Worm (Caenorhabditis elegans) whole organism, young adult: ENCODE measurements around the gene Y113G7A.13.

Experiments
- F23B12.7 ChIP-seq: sonication (generic microtip); optimal IDR thresholded peaks from 2 replicates; lab custom pipeline; 2017; ENCODE audit warnings: missing genetic modification characterization, mild to moderate bottlenecking, missing compliant biosample characterization, antibody characterized with exemption, moderate library complexity; ENCODE audit not compliant: insufficient read depth
- F33H1.4 ChIP-seq: fragments of 200-800 bp; sonication (Bioruptor generic); IDR thresholded peaks from 2 replicates; pipeline ENCODE4 v1.3.6; 2022; ENCODE audit warnings: missing genetic modification reagents, missing genetic modification characterization, missing compliant biosample characterization
- K12H6.12 ChIP-seq: fragments of 200-800 bp; sonication (Bioruptor generic); optimal IDR thresholded peaks from 2 replicates; lab custom pipeline; 2018; ENCODE audit warnings: mild to moderate bottlenecking, missing genetic modification characterization, missing compliant biosample characterization
- Y53G8AR.9 ChIP-seq: fragments of 200-800 bp; sonication (Bioruptor generic); conservative IDR thresholded peaks from 2 replicates; pipeline ENCODE4 v1.3.6; 2022; ENCODE audit warnings: missing genetic modification reagents, missing genetic modification characterization, missing compliant biosample characterization
- Y56A3A.18 ChIP-seq: fragments of 200-800 bp; sonication (Bioruptor generic); IDR thresholded peaks from 2 replicates; pipeline ENCODE4 v1.3.6; 2022; ENCODE audit warnings: missing genetic modification reagents, missing genetic modification characterization, missing compliant biosample characterization
- Y79H2A.3 ChIP-seq: fragments of 200-800 bp; sonication (Bioruptor generic); conservative IDR thresholded peaks from 2 replicates; pipeline ENCODE4 v1.3.6; 2022; ENCODE audit warnings: missing genetic modification reagents, missing genetic modification characterization, missing compliant biosample characterization
- akir-1 ChIP-seq: fragments of 200-800 bp; sonication (Bioruptor generic); optimal IDR thresholded peaks from 2 replicates; lab custom pipeline; 2018; ENCODE audit warnings: mild to moderate bottlenecking, missing genetic modification characterization, moderate library complexity, missing compliant biosample characterization
- ama-1 ChIP-seq, 3 experiments: fragments of 150-350 bp in 1 of 3; sonication (generic microtip) in 2 of 3; optimal IDR thresholded peaks; 2 replicates each; lab custom pipeline; 2014 to 2018; ENCODE audit warnings: missing biosample characterization in 2 of 3, missing genetic modification characterization in 2 of 3, missing genetic modification reagents in 2 of 3
- aptf-3 ChIP-seq: fragments of 200-800 bp; sonication (Bioruptor generic); IDR thresholded peaks from 2 replicates; pipeline ENCODE4 v1.3.6; 2022; ENCODE audit warnings: missing genetic modification characterization, missing compliant biosample characterization
- attf-5 ChIP-seq: fragments of 200-800 bp; sonication (Bioruptor generic); optimal IDR thresholded peaks from 2 replicates; lab custom pipeline; 2018; ENCODE audit warnings: mild to moderate bottlenecking, missing genetic modification characterization, missing compliant biosample characterization
- bed-2 ChIP-seq: fragments of 200-800 bp; sonication (Bioruptor generic); IDR thresholded peaks from 2 replicates; pipeline ENCODE4 v1.3.6; 2022; ENCODE audit warnings: missing genetic modification reagents, missing genetic modification characterization, missing compliant biosample characterization
- cebp-1 ChIP-seq, 2 experiments: fragments of 200-800 bp in 1 of 2; sonication (Bioruptor generic) in 1 of 2; sonication (generic microtip) in 1 of 2; IDR thresholded peaks in 1 of 2; optimal IDR thresholded peaks in 1 of 2; 2 replicates each; pipeline versions ENCODE4 v1.3.6 to Lab custom; 2017 to 2022; ENCODE audit warnings: missing compliant biosample characterization in 2 of 2, missing genetic modification characterization in 2 of 2, mild to moderate bottlenecking in 1 of 2, missing genetic modification reagents in 1 of 2, moderate library complexity in 1 of 2
- ceh-91 ChIP-seq: fragments of 200-800 bp; sonication (Bioruptor generic); IDR thresholded peaks from 2 replicates; pipeline ENCODE4 v1.3.6; 2022; ENCODE audit warnings: missing genetic modification reagents, missing genetic modification characterization, missing compliant biosample characterization
- chd-7 ChIP-seq: sonication (generic microtip); optimal IDR thresholded peaks from 2 replicates; lab custom pipeline; 2016; ENCODE audit warnings: mild to moderate bottlenecking, missing genetic modification characterization, moderate library complexity, missing compliant biosample characterization
- dpff-1 ChIP-seq: sonication (generic microtip); optimal IDR thresholded peaks from 2 replicates; lab custom pipeline; 2017; ENCODE audit warnings: mild to moderate bottlenecking, missing genetic modification characterization, missing compliant biosample characterization
- efl-1 ChIP-seq: fragments of 150-350 bp; optimal IDR thresholded peaks from 2 replicates; lab custom pipeline; 2014; ENCODE audit warnings: missing biosample characterization, missing genetic modification reagents, missing genetic modification characterization
- fkh-3 ChIP-seq: sonication (generic microtip); optimal IDR thresholded peaks from 2 replicates; lab custom pipeline; 2016; ENCODE audit warnings: mild to moderate bottlenecking, missing genetic modification characterization, missing compliant biosample characterization
- gei-17 ChIP-seq: fragments of 200-800 bp; sonication (Bioruptor generic); optimal IDR thresholded peaks from 2 replicates; lab custom pipeline; 2018; ENCODE audit warnings: mild to moderate bottlenecking, missing genetic modification characterization, missing compliant biosample characterization
- him-1 ChIP-seq: sonication (generic microtip); optimal IDR thresholded peaks from 2 replicates; lab custom pipeline; 2016; ENCODE audit warnings: missing genotype, missing genetic modification reagents, missing genetic modification characterization, missing compliant biosample characterization
- hmg-1.2 ChIP-seq: fragments of 200-800 bp; sonication (Bioruptor generic); IDR thresholded peaks from 2 replicates; pipeline ENCODE4 v1.3.6; 2022; ENCODE audit warnings: missing genetic modification reagents, missing genetic modification characterization, missing compliant biosample characterization
- hsf-1 ChIP-seq: fragments of 200-800 bp; sonication (Bioruptor generic); IDR thresholded peaks from 2 replicates; pipeline ENCODE4 v1.3.6; 2022; ENCODE audit warnings: missing genetic modification reagents, missing genetic modification characterization, missing compliant biosample characterization
- let-607 ChIP-seq, 2 experiments: fragments of 200-800 bp in 1 of 2; sonication (Bioruptor generic) in 1 of 2; sonication (generic microtip) in 1 of 2; optimal IDR thresholded peaks; 2 replicates each; lab custom pipeline; 2016 to 2018; ENCODE audit warnings: mild to moderate bottlenecking in 2 of 2, missing compliant biosample characterization in 2 of 2, missing genetic modification characterization in 2 of 2, moderate library complexity in 2 of 2, missing genotype in 1 of 2
- lin-35 ChIP-seq, 3 experiments: fragments of 150-350 bp in 2 of 3; sonication (generic microtip) in 1 of 3; optimal IDR thresholded peaks; 2 replicates each; lab custom pipeline; 2014 to 2018; ENCODE audit warnings: missing biosample characterization in 3 of 3, missing genetic modification characterization in 3 of 3, missing genetic modification reagents in 3 of 3
- lsl-1 ChIP-seq: fragments of 200-800 bp; sonication (Bioruptor generic); optimal IDR thresholded peaks from 2 replicates; lab custom pipeline; 2018; ENCODE audit warnings: mild to moderate bottlenecking, missing genetic modification characterization, moderate library complexity, missing compliant biosample characterization
- madf-3 ChIP-seq: fragments of 200-800 bp; sonication (Bioruptor generic); IDR thresholded peaks from 2 replicates; pipeline ENCODE4 v1.3.6; 2022; ENCODE audit warnings: missing genetic modification reagents, missing genetic modification characterization, missing compliant biosample characterization
- madf-6 ChIP-seq: fragments of 200-800 bp; sonication (Bioruptor generic); IDR thresholded peaks from 2 replicates; pipeline ENCODE4 v1.3.6; 2022; ENCODE audit warnings: missing genetic modification reagents, missing genetic modification characterization, missing compliant biosample characterization
- mel-28 ChIP-seq: sonication (generic microtip); optimal IDR thresholded peaks from 2 replicates; lab custom pipeline; 2016; ENCODE audit warnings: borderline replicate concordance, mild to moderate bottlenecking, missing genetic modification characterization, missing compliant biosample characterization
- nhr-27 ChIP-seq: fragments of 200-800 bp; sonication (Bioruptor generic); optimal IDR thresholded peaks from 2 replicates; lab custom pipeline; 2018; ENCODE audit warnings: mild to moderate bottlenecking, missing genetic modification characterization, moderate library complexity, missing compliant biosample characterization
- nhr-80 ChIP-seq: sonication (generic microtip); optimal IDR thresholded peaks from 2 replicates; lab custom pipeline; 2016; ENCODE audit warnings: missing genetic modification characterization, missing compliant biosample characterization
- rcor-1 ChIP-seq: fragments of 200-800 bp; sonication (Bioruptor generic); IDR thresholded peaks from 2 replicates; pipeline ENCODE4 v1.3.6; 2022; ENCODE audit warnings: missing genetic modification reagents, missing genetic modification characterization, missing compliant biosample characterization
- rec-8 ChIP-seq, 2 experiments: sonication (generic microtip); optimal IDR thresholded peaks; 2 replicates each; lab custom pipeline; 2016; ENCODE audit warnings: mild to moderate bottlenecking in 2 of 2, missing genetic modification characterization in 2 of 2, missing genetic modification reagents in 2 of 2, missing genotype in 2 of 2, missing biosample characterization in 1 of 2, missing compliant biosample characterization in 1 of 2, moderate library complexity in 1 of 2
- repo-1 ChIP-seq: sonication (generic microtip); optimal IDR thresholded peaks from 2 replicates; lab custom pipeline; 2017; ENCODE audit warnings: mild to moderate bottlenecking, missing genetic modification characterization, missing compliant biosample characterization
- rpc-1 ChIP-seq, 2 experiments: fragments of 150-350 bp in 1 of 2; sonication (generic microtip) in 1 of 2; optimal IDR thresholded peaks; 2 replicates each; lab custom pipeline; 2014 to 2018; ENCODE audit warnings: missing biosample characterization in 1 of 2, missing genetic modification characterization in 1 of 2, missing genetic modification reagents in 1 of 2, missing genotype in 1 of 2
- tbp1 ChIP-seq: fragments of 200-800 bp; sonication (Bioruptor generic); optimal IDR thresholded peaks from 2 replicates; lab custom pipeline; 2018; ENCODE audit warnings: mild to moderate bottlenecking, missing genetic modification characterization, missing compliant biosample characterization
- unc-62 ChIP-seq: fragments of 150-350 bp; optimal IDR thresholded peaks from 2 replicates; lab custom pipeline; 2014; ENCODE audit warnings: missing biosample characterization, missing genetic modification reagents, missing genetic modification characterization
- ztf-18 ChIP-seq: sonication (generic microtip); optimal IDR thresholded peaks from 2 replicates; lab custom pipeline; 2016; ENCODE audit warnings: missing genotype, mild to moderate bottlenecking, missing genetic modification characterization, missing compliant biosample characterization
- ztf-26 ChIP-seq: sonication (generic microtip); optimal IDR thresholded peaks from 2 replicates; lab custom pipeline; 2017; ENCODE audit warnings: missing genetic modification characterization, missing compliant biosample characterization
- ztf-3 ChIP-seq: fragments of 200-800 bp; sonication (Bioruptor generic); optimal IDR thresholded peaks from 2 replicates; lab custom pipeline; 2018; ENCODE audit warnings: mild to moderate bottlenecking, missing genetic modification characterization, missing compliant biosample characterization

Gene Y113G7A.13

DNA sequence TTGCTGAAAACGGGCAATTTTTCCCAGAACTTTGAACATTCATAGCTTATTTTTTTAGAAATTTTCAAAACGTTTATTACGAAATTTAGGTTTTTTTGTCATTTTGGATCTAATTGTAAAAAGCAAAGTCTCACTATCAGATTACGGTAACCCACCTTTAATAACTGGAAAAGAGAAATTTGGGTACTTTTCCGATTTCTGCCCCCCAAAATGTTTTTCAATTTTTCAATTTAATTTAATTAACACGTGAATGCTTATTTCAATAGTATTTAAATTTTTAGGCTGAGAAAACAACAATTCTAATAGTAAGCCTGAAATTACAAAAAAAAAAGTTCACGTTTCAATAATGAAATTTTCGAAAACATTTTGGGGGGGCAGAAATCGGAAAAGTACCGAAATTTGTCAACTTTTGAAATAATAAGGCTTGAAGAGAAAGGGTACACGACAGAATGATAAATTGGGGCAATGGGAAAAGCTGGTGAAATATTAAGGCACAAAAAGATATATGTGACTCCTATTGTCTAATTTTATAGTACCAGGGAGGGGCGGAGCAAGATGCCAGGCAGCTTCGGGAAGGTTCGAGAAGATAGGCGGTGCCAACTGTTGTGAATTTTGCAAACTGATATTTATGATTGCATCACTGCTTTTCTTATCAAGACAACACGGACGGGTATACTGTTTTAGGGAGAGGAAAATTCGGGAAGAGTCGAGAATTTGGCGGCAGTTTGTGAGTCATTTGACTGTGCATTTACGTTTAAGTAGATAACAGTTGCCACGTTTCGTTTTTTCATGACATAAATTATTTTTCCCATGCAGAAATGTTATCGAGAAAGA lies 16.3 kb downstream of the Y113G7A.13 start, which contains the start of gene F19B2.5 (continued):
- TF ChIP-seq dpff-1 (tag; lab: Kevin White, UChicago) (peak; percentile 47), repo-1 (tag; lab: Kevin White, UChicago) (peak; percentile 0), hsf-1 (peak; percentile 97), F23B12.7 (tag; lab: Kevin White, UChicago) (no peak), attf-5 (GFP tag; lab: Kevin White, UChicago) (no peak), madf-3 (GFP tag; lab: Robert Waterston, UW) (no peak), ztf-3 (peak; percentile 68), rpc-1 (optimal IDR thresholded peaks at IDR 0.05; lab: Kevin White, UChicago) (peak; percentile 52), rpc-1 (tag; optimal IDR thresholded peaks at IDR 0.05; lab: Kevin White, UChicago) (no peak), chd-7 (tag; lab: Kevin White, UChicago) (peak; percentile 80), tbp1 (GFP tag; lab: Kevin White, UChicago) (peak; percentile 34), efl-1 (no peak), Y53G8AR.9 (GFP tag; lab: Robert Waterston, UW) (no peak), gei-17 (GFP tag; lab: Kevin White, UChicago) (peak; percentile 51), ztf-18 (tag; lab: Kevin White, UChicago) (peak; percentile 7), aptf-3 (GFP tag; lab: Robert Waterston, UW) (no peak), lin-35 (GFP tag; optimal IDR thresholded peaks at IDR 0.05; lab: Kevin White, UChicago) (no peak), unc-62 (GFP tag; lab: Kevin White, UChicago) (peak; percentile 61), nhr-27 (tag; lab: Kevin White, UChicago) (no peak), K12H6.12 (tag; lab: Kevin White, UChicago) (no peak), Y56A3A.18 (GFP tag; lab: Robert Waterston, UW) (no peak), fkh-3 (tag; lab: Kevin White, UChicago) (no peak), nhr-80 (tag; lab: Kevin White, UChicago) (peak; percentile 44), akir-1 (peak; percentile 51), lsl-1 (GFP tag; lab: Kevin White, UChicago) (peak; percentile 16), Y79H2A.3 (GFP tag; lab: Robert Waterston, UW) (no peak), ama-1 (optimal IDR thresholded peaks at IDR 0.05; lab: Kevin White, UChicago) (peak; percentile 71), ama-1 (GFP tag; optimal IDR thresholded peaks at IDR 0.05; lab: Kevin White, UChicago) (no peak)

DNA sequence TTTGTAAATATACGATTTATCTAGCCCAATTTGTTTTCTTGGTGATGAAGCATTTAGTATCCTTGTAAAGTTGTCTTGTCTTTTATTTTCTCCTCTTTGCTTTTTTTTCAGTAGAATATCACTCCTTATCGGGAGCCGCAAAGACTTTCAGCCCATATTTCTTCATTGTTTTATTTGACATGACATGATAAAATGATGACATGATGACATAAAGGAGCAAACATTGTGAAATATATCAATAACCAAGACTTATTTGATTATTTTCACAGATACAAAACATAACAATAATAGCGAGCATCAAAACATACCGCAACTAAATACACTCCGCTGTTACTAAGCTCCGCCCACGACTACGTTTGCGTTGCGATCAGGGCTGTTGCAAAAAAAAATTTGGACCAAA lies 17.8 kb downstream of the Y113G7A.13 start:
- TF ChIP-seq hmg-1.2, result no peak
- TF ChIP-seq bed-2, result no peak
- TF ChIP-seq him-1 (tag; lab: Kevin White, UChicago), result no peak
- no peak for TF ChIP-seq efl-1
- no peak for TF ChIP-seq cebp-1 (GFP tag; IDR thresholded peaks at IDR 0.05; lab: Robert Waterston, UW)
- no peak for TF ChIP-seq cebp-1 (tag; optimal IDR thresholded peaks at IDR 0.05; lab: Kevin White, UChicago)
- TF ChIP-seq ztf-26, result no peak
- TF ChIP-seq ztf-3, result no peak
- TF ChIP-seq ceh-91, result no peak
- TF ChIP-seq F33H1.4 (GFP tag; lab: Robert Waterston, UW), result no peak
- no peak for TF ChIP-seq fkh-3 (tag; lab: Kevin White, UChicago)
- TF ChIP-seq rcor-1 (GFP tag; lab: Robert Waterston, UW), result no peak
- TF ChIP-seq rec-8 (tag; optimal IDR thresholded peaks at IDR 0.05; lab: Kevin White, UChicago), result no peak
- no peak for TF ChIP-seq madf-6 (GFP tag; lab: Robert Waterston, UW)
- no peak for TF ChIP-seq mel-28 (tag; lab: Kevin White, UChicago)
- no peak for TF ChIP-seq let-607 (tag; optimal IDR thresholded peaks at IDR 0.05; lab: Kevin White, UChicago)
